Fruit fly (Drosophila melanogaster) whole organism, embryonic: ENCODE data around the gene AP-1-2beta.

ENCODE experiments used
- Antp ChIP-seq: fragments of 200-800 bp; sonication (Bioruptor generic); optimal IDR thresholded peaks from 3 replicates; lab custom pipeline; 2016; ENCODE audit warnings: missing biosample characterization, missing genetic modification characterization
- BEAF-32 ChIP-seq: fragments of 200-800 bp; sonication (Bioruptor generic); optimal IDR thresholded peaks from 3 replicates; lab custom pipeline; 2017; ENCODE audit warnings: missing biosample characterization, missing genetic modification characterization, mild to moderate bottlenecking, moderate library complexity, missing genetic modification reagents
- Bteb2 ChIP-seq: fragments of 200-800 bp; sonication (Bioruptor generic); optimal IDR thresholded peaks from 2 replicates; lab custom pipeline; 2016; ENCODE audit warnings: missing biosample characterization, missing genetic modification characterization
- CG10147 ChIP-seq: fragments of 200-800 bp; sonication (Bioruptor generic); optimal IDR thresholded peaks from 2 replicates; lab custom pipeline; 2019; ENCODE audit warnings: missing biosample characterization, mild to moderate bottlenecking, missing genetic modification characterization, moderate library complexity
- CG10209 ChIP-seq: fragments of 200-800 bp; sonication (Bioruptor generic); optimal IDR thresholded peaks from 3 replicates; lab custom pipeline; 2017; ENCODE audit warnings: missing biosample characterization, mild to moderate bottlenecking, missing genetic modification characterization, missing genetic modification reagents
- CG10366 ChIP-seq: fragments of 200-800 bp; sonication (Bioruptor generic); IDR thresholded peaks from 2 replicates; pipeline ENCODE4 v1.3.6; 2022; ENCODE audit warnings: missing biosample characterization, missing genetic modification characterization
- CG10462 ChIP-seq: fragments of 200-800 bp; sonication (Bioruptor generic); optimal IDR thresholded peaks from 2 replicates; lab custom pipeline; 2016; ENCODE audit warnings: missing biosample characterization, missing genetic modification characterization
- CG11085 ChIP-seq: fragments of 200-800 bp; sonication (Bioruptor generic); IDR thresholded peaks from 2 replicates; pipeline ENCODE4 v1.3.6; 2022; ENCODE audit warnings: missing biosample characterization, missing genetic modification characterization
- CG11560 ChIP-seq: fragments of 200-800 bp; sonication (Bioruptor generic); IDR thresholded peaks from 3 replicates; pipeline ENCODE4 v1.3.6; 2022; ENCODE audit warnings: missing biosample characterization, missing genetic modification characterization
- CG13775 ChIP-seq: fragments of 200-800 bp; sonication (Bioruptor generic); optimal IDR thresholded peaks from 3 replicates; lab custom pipeline; 2017; ENCODE audit warnings: missing biosample characterization, mild to moderate bottlenecking, missing genetic modification characterization
- CG15514 ChIP-seq: fragments of 200-800 bp; sonication (Bioruptor generic); optimal IDR thresholded peaks from 3 replicates; lab custom pipeline; 2017; ENCODE audit warnings: missing biosample characterization, missing genetic modification characterization, mild to moderate bottlenecking, moderate library complexity, missing genetic modification reagents
- CG17612 ChIP-seq: fragments of 200-800 bp; sonication (Bioruptor generic); IDR thresholded peaks from 2 replicates; pipeline ENCODE4 v1.3.6; 2022; ENCODE audit warnings: missing biosample characterization, missing genetic modification characterization
- CG3065 ChIP-seq: fragments of 200-800 bp; sonication (Bioruptor generic); optimal IDR thresholded peaks from 2 replicates; lab custom pipeline; 2016; ENCODE audit warnings: missing biosample characterization, missing genetic modification characterization
- CG32532 ChIP-seq: fragments of 200-800 bp; sonication (Bioruptor generic); IDR thresholded peaks from 2 replicates; pipeline ENCODE4 v1.3.6; 2022; ENCODE audit warnings: missing biosample characterization, missing genetic modification characterization
- CG32772 ChIP-seq: fragments of 200-800 bp; sonication (Bioruptor generic); IDR thresholded peaks from 2 replicates; pipeline ENCODE4 v1.3.6; 2022; ENCODE audit warnings: missing biosample characterization, missing genetic modification characterization
- CG3407 ChIP-seq: fragments of 200-800 bp; sonication (Bioruptor generic); optimal IDR thresholded peaks from 2 replicates; lab custom pipeline; 2018; ENCODE audit warnings: missing biosample characterization, mild to moderate bottlenecking, missing genetic modification characterization
- CG3995 ChIP-seq: fragments of 200-800 bp; sonication (Bioruptor generic); optimal IDR thresholded peaks from 3 replicates; lab custom pipeline; 2016; ENCODE audit warnings: missing biosample characterization, missing genetic modification characterization
- CG4424 ChIP-seq: fragments of 200-800 bp; sonication (Bioruptor generic); optimal IDR thresholded peaks from 3 replicates; lab custom pipeline; 2016; ENCODE audit warnings: missing biosample characterization, missing genetic modification characterization
- CG7271 ChIP-seq: fragments of 200-800 bp; sonication (Bioruptor generic); optimal IDR thresholded peaks from 2 replicates; lab custom pipeline; 2018; ENCODE audit warnings: missing biosample characterization, mild to moderate bottlenecking, missing genetic modification characterization, moderate library complexity
- CG7786 ChIP-seq: fragments of 200-800 bp; sonication (Bioruptor generic); optimal IDR thresholded peaks from 2 replicates; lab custom pipeline; 2016; ENCODE audit warnings: missing biosample characterization, missing genetic modification characterization
- CG7987 ChIP-seq: fragments of 200-800 bp; sonication (Bioruptor generic); optimal IDR thresholded peaks from 2 replicates; lab custom pipeline; 2018; ENCODE audit warnings: missing biosample characterization, mild to moderate bottlenecking, missing genetic modification characterization, moderate library complexity
- CG8924 ChIP-seq: fragments of 200-800 bp; optimal IDR thresholded peaks from 3 replicates; lab custom pipeline; 2019; ENCODE audit warnings: missing biosample characterization, mild to moderate bottlenecking, missing genetic modification characterization, moderate library complexity
- E2f2 ChIP-seq: fragments of 200-800 bp; sonication (Bioruptor generic); IDR thresholded peaks from 2 replicates; pipeline ENCODE4 v1.3.6; 2022; ENCODE audit warnings: missing biosample characterization, missing genetic modification characterization
- Gsc ChIP-seq: fragments of 200-800 bp; sonication (Bioruptor generic); IDR thresholded peaks from 2 replicates; pipeline ENCODE4 v1.3.6; 2022; ENCODE audit warnings: missing biosample characterization, missing genetic modification characterization
- HLH54F ChIP-seq: fragments of 200-800 bp; sonication (Bioruptor generic); optimal IDR thresholded peaks from 3 replicates; lab custom pipeline; 2016; ENCODE audit warnings: missing biosample characterization, missing genetic modification characterization
- HmgD ChIP-seq: fragments of 200-800 bp; sonication (Bioruptor generic); optimal IDR thresholded peaks from 3 replicates; lab custom pipeline; 2016; ENCODE audit warnings: missing biosample characterization, missing genetic modification characterization
- Lpt ChIP-seq: fragments of >200 bp; optimal IDR thresholded peaks from 2 replicates; lab custom pipeline; 2018; ENCODE audit warnings: missing biosample characterization, missing genetic modification characterization
- Mad ChIP-seq: fragments of 200-800 bp; sonication (Bioruptor generic); optimal IDR thresholded peaks from 2 replicates; lab custom pipeline; 2016; ENCODE audit warnings: missing biosample characterization, missing genetic modification characterization
- Med ChIP-seq: fragments of 200-800 bp; sonication (Bioruptor generic); peaks from one replicate; lab custom pipeline; 2016; ENCODE audit warnings: missing biosample characterization, missing genetic modification characterization, mild to moderate bottlenecking, inconsistent platforms, moderate library complexity
- NC2α ChIP-seq: fragments of 200-800 bp; sonication (Bioruptor generic); optimal IDR thresholded peaks from 2 replicates; lab custom pipeline; 2016; ENCODE audit warnings: missing biosample characterization, missing genetic modification characterization
- NFAT ChIP-seq: fragments of 200-800 bp; sonication (Bioruptor generic); IDR thresholded peaks from 2 replicates; pipeline ENCODE4 v1.3.6; 2022; ENCODE audit warnings: missing biosample characterization, missing genetic modification characterization
- Optix ChIP-seq: fragments of 200-800 bp; sonication (Bioruptor generic); IDR thresholded peaks from 3 replicates; pipeline ENCODE4 v1.3.6; 2022; ENCODE audit warnings: missing biosample characterization, missing genetic modification characterization
- Ptx1 ChIP-seq: fragments of 200-800 bp; sonication (Bioruptor generic); IDR thresholded peaks from 2 replicates; pipeline ENCODE4 v1.3.6; 2022; ENCODE audit warnings: missing biosample characterization, missing genetic modification characterization
- Rfx ChIP-seq: fragments of 200-800 bp; sonication (Bioruptor generic); IDR thresholded peaks from 2 replicates; pipeline ENCODE4 v1.3.6; 2022; ENCODE audit warnings: missing biosample characterization, missing genetic modification characterization
- ase ChIP-seq: fragments of 200-800 bp; sonication (Bioruptor generic); IDR thresholded peaks from 3 replicates; pipeline ENCODE4 v1.3.6; 2022; ENCODE audit warnings: missing biosample characterization, missing genetic modification characterization
- bab2 ChIP-seq: fragments of 200-800 bp; sonication (Bioruptor generic); optimal IDR thresholded peaks from 2 replicates; lab custom pipeline; 2016; ENCODE audit warnings: missing biosample characterization, missing genetic modification characterization
- bcd ChIP-seq: fragments of 200-800 bp; sonication (Bioruptor generic); optimal IDR thresholded peaks from 2 replicates; lab custom pipeline; 2017; ENCODE audit warnings: missing biosample characterization, mild to moderate bottlenecking, missing genetic modification characterization
- chinmo ChIP-seq: fragments of 200-800 bp; sonication (Bioruptor generic); IDR thresholded peaks from 4 replicates; pipeline ENCODE4 v1.3.6; 2022; ENCODE audit warnings: missing biosample characterization, missing genetic modification characterization; ENCODE audit not compliant: partially characterized antibody
- danr ChIP-seq: fragments of 200-800 bp; sonication (Bioruptor generic); IDR thresholded peaks from 2 replicates; pipeline ENCODE4 v1.3.6; 2022; ENCODE audit warnings: missing biosample characterization, missing genetic modification characterization
- fd64A ChIP-seq: fragments of 200-800 bp; sonication (Bioruptor generic); optimal IDR thresholded peaks from 3 replicates; lab custom pipeline; 2018; ENCODE audit warnings: missing biosample characterization, mild to moderate bottlenecking, missing genetic modification characterization
- gcm2 ChIP-seq: fragments of 200-800 bp; sonication (Bioruptor generic); optimal IDR thresholded peaks from 2 replicates; lab custom pipeline; 2016; ENCODE audit warnings: missing biosample characterization, missing genetic modification characterization
- gem ChIP-seq: fragments of 200-800 bp; sonication (Bioruptor generic); optimal IDR thresholded peaks from 2 replicates; lab custom pipeline; 2019; ENCODE audit warnings: missing biosample characterization, mild to moderate bottlenecking, missing genetic modification characterization, moderate library complexity
- gt ChIP-seq: fragments of 200-800 bp; sonication (Bioruptor generic); IDR thresholded peaks from 2 replicates; pipeline ENCODE4 v1.3.6; 2022; ENCODE audit warnings: missing biosample characterization, missing genetic modification characterization
- inv ChIP-seq: fragments of 200-800 bp; sonication (Bioruptor generic); IDR thresholded peaks from 2 replicates; pipeline ENCODE4 v1.3.6; 2022; ENCODE audit warnings: missing biosample characterization, missing genetic modification characterization; ENCODE audit not compliant: partially characterized antibody
- ken ChIP-seq: fragments of 200-800 bp; sonication (Bioruptor generic); IDR thresholded peaks from 3 replicates; pipeline ENCODE4 v1.3.6; 2022; ENCODE audit warnings: missing biosample characterization, missing genetic modification characterization
- psq ChIP-seq: fragments of 200-800 bp; sonication (Bioruptor generic); optimal IDR thresholded peaks from 2 replicates; lab custom pipeline; 2017; ENCODE audit warnings: missing biosample characterization, missing genetic modification characterization
- pzg ChIP-seq: fragments of 200-800 bp; sonication (Bioruptor generic); optimal IDR thresholded peaks from 3 replicates; lab custom pipeline; 2018; ENCODE audit warnings: missing biosample characterization, mild to moderate bottlenecking, missing genetic modification characterization, moderate library complexity
- sr ChIP-seq: fragments of 200-800 bp; sonication (Bioruptor generic); IDR thresholded peaks from 3 replicates; pipeline ENCODE4 v1.3.6; 2022; ENCODE audit warnings: missing biosample characterization, missing genetic modification characterization
- tna ChIP-seq: fragments of 200-800 bp; sonication (Bioruptor generic); IDR thresholded peaks from 2 replicates; pipeline ENCODE4 v1.3.6; 2022; ENCODE audit warnings: missing biosample characterization, missing genetic modification characterization; ENCODE audit not compliant: partially characterized antibody
- wek ChIP-seq: fragments of 200-800 bp; sonication (Bioruptor generic); optimal IDR thresholded peaks from 3 replicates; lab custom pipeline; 2018; ENCODE audit warnings: missing biosample characterization, mild to moderate bottlenecking, missing genetic modification characterization, moderate library complexity

Gene AP-1-2beta

DNA sequence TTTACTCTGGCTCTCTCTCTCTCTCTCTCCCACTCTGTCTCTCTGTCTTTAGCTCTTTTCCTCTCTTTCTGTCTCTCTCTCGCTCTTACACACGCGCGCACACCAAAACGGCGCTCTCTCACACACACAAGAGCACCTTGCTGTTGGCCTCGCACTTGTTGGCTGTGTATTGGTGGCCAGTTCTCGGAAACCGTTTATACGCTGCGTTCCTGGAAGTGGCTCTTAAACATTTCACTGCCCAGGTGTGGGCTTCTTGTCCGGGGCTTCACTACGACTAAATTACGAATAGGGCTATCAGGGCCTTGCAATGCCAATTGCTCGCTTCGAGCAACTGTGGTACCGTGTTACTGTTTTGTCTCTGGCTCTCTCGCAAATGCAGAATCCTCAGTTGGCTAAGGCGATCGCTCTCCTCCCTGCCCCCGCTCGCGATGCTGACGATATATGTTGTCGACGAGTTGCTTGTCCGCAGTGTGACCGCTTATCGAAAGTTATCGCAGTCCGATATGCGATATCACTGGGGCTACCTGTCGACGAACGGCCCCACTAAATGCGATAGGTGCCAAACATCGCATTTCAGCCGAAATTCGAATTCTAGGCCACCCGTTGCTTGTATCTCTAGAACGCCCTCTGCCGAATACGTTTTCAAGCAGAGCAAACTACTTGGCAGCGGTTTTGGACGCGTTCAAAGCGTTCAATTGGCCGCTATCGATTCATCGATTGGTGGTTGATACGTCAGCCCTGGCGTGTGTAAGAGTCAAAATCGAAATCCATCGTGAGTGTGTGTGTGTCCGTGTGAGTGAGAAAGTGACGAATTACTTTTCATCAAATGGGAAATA, 47.5 kb upstream of the AP-1-2beta start, which contains the start of the genes dome and Ubqn (continued):
- peak; percentile 98 for TF ChIP-seq BEAF-32 (GFP tag; lab: Kevin White, UChicago)
- no peak for TF ChIP-seq CG10209 (GFP tag; lab: Kevin White, UChicago)
- peak; percentile 60; the same call in 1 of the 2 replicates for TF ChIP-seq CG32532 (GFP tag; lab: Robert Waterston, UW)
- TF ChIP-seq CG17612 (GFP tag; lab: Robert Waterston, UW), result no peak
- no peak for TF ChIP-seq Bteb2
- TF ChIP-seq CG7271 (tag; lab: Kevin White, UChicago), result no peak
- TF ChIP-seq ken, result no peak
- peak; percentile 42 for TF ChIP-seq CG3995
- no peak for TF ChIP-seq Mad
- TF ChIP-seq gt (GFP tag; lab: Robert Waterston, UW), result no peak
- peak; percentile 36 for TF ChIP-seq CG8924 (tag; lab: Kevin White, UChicago)
- no peak for TF ChIP-seq CG3065 (GFP tag; lab: Kevin White, UChicago)
- no peak for TF ChIP-seq NC2α (GFP tag; lab: Kevin White, UChicago)
- no peak for TF ChIP-seq fd64A
- TF ChIP-seq psq, result no peak
- TF ChIP-seq gcm2, result no peak
- peak; percentile 94 for TF ChIP-seq pzg (GFP tag; lab: Kevin White, UChicago)
- no peak for TF ChIP-seq CG10366 (GFP tag; lab: Robert Waterston, UW)
- no peak for TF ChIP-seq Gsc (GFP tag; lab: Robert Waterston, UW)
- TF ChIP-seq CG32772, result no peak
- TF ChIP-seq CG7987 (GFP tag; lab: Kevin White, UChicago), result no peak
- TF ChIP-seq Med (GFP tag; lab: Kevin White, UChicago), result peak; percentile 77
- TF ChIP-seq CG10462 (GFP tag; lab: Kevin White, UChicago), result no peak
- no peak for TF ChIP-seq bab2 (GFP tag; lab: Kevin White, UChicago)
- TF ChIP-seq CG7786 (GFP tag; lab: Kevin White, UChicago), result no peak
- TF ChIP-seq E2f2 (GFP tag; lab: Robert Waterston, UW), result peak; percentile 39
- peak; percentile 88; the same call in 1 of the 2 replicates for TF ChIP-seq tna (GFP tag; lab: Robert Waterston, UW)
- TF ChIP-seq ase (GFP tag; lab: Robert Waterston, UW), result no peak
- peak; percentile 85 for TF ChIP-seq chinmo
- peak; percentile 24 for TF ChIP-seq CG4424 (GFP tag; lab: Kevin White, UChicago)
- peak; percentile 1 for TF ChIP-seq HmgD (GFP tag; lab: Kevin White, UChicago)
- TF ChIP-seq Optix (GFP tag; lab: Robert Waterston, UW), result no peak
- no peak for TF ChIP-seq CG3407
- TF ChIP-seq sr (GFP tag; lab: Robert Waterston, UW), result no peak
- peak; percentile 3; the same call in 1 of the 2 replicates for TF ChIP-seq NFAT
- TF ChIP-seq bcd (GFP tag; lab: Kevin White, UChicago), result no peak
- TF ChIP-seq CG11085 (GFP tag; lab: Robert Waterston, UW), result no peak
- no peak for TF ChIP-seq Lpt (GFP tag; lab: Kevin White, UChicago)
- TF ChIP-seq Antp (GFP tag; lab: Kevin White, UChicago), result no peak
- no peak for TF ChIP-seq gem (tag; lab: Kevin White, UChicago)
- TF ChIP-seq Ptx1, result no peak
- TF ChIP-seq wek (GFP tag; lab: Kevin White, UChicago), result peak; percentile 2
- TF ChIP-seq CG10147 (GFP tag; lab: Kevin White, UChicago), result no peak
- TF ChIP-seq CG11560 (tag; lab: Robert Waterston, UW), result no peak
- no peak for TF ChIP-seq Rfx (GFP tag; lab: Robert Waterston, UW)
- peak; percentile 93 for TF ChIP-seq inv (GFP tag; lab: Robert Waterston, UW)
- TF ChIP-seq CG13775 (GFP tag; lab: Kevin White, UChicago), result peak; percentile 16
- TF ChIP-seq danr (GFP tag; lab: Robert Waterston, UW), result 0 out of 2 replicates have a peak, but pooled peaks have one; percentile 7
- TF ChIP-seq CG15514 (GFP tag; lab: Kevin White, UChicago), result peak; percentile 60
- TF ChIP-seq HLH54F (GFP tag; lab: Kevin White, UChicago), result no peak
